Worm (Caenorhabditis elegans): ENCODE results near the gene sri-36.

The sri-36 gene

DNA sequence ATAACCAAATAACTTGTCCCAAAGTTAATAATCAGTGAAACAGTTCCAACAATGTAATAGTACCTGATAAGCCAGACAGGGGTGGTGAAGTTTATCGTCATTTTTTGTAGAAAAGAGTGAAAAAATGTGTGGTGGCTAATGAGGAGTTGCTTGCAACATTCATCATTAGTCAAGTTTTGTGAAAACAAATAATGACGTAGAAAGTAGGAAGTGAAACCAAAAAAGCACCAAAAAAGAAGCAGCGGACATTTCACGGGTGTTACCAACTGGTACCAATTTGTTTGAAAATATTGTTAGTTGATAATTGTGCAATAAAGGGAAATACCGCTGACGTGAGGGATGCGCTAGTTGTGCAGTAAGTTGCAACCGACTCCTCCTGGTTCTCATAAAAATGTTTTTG is at the start of gene sri-36:
sri-36 (minus strand) TSS at position 101 of the 400 bp plus-strand sequence.
- TF ChIP-seq gmeb-1 (tag; optimal IDR thresholded peaks at IDR 0.05) (no peak), elt-1 (tag; optimal IDR thresholded peaks at IDR 0.05) (no peak), nhr-77 (tag; optimal IDR thresholded peaks at IDR 0.05) (no peak), aly-2 (tag; optimal IDR thresholded peaks at IDR 0.05) (no peak), nhr-10 (tag; optimal IDR thresholded peaks at IDR 0.05) (no peak), C34F6.9 (tag; optimal IDR thresholded peaks at IDR 0.05) (no peak), R02D3.7 (tag; optimal IDR thresholded peaks at IDR 0.05) (no peak), ztf-4 (tag; optimal IDR thresholded peaks at IDR 0.05) (no peak), nhr-11 (tag; optimal IDR thresholded peaks at IDR 0.05) (no peak), unc-55 (GFP tag; optimal IDR thresholded peaks at IDR 0.05) (no peak), dmd-4 (tag; optimal IDR thresholded peaks at IDR 0.05) (no peak), lin-11 (tag; optimal IDR thresholded peaks at IDR 0.05) (no peak), ztf-11 (tag; optimal IDR thresholded peaks at IDR 0.05) (no peak), sma-9 (GFP tag; optimal IDR thresholded peaks at IDR 0.05) (no peak), sma-9 (tag; optimal IDR thresholded peaks at IDR 0.05) (no peak), mbf-1 (tag; optimal IDR thresholded peaks at IDR 0.05) (no peak), snpc-4 (tag; optimal IDR thresholded peaks at IDR 0.05) (no peak), unc-39 (tag; optimal IDR thresholded peaks at IDR 0.05) (no peak), ama-1 (optimal IDR thresholded peaks at IDR 0.05) (no peak), nhr-23 (tag; optimal IDR thresholded peaks at IDR 0.05) (no peak), lin-39 (tag; optimal IDR thresholded peaks at IDR 0.05) (no peak)

DNA sequence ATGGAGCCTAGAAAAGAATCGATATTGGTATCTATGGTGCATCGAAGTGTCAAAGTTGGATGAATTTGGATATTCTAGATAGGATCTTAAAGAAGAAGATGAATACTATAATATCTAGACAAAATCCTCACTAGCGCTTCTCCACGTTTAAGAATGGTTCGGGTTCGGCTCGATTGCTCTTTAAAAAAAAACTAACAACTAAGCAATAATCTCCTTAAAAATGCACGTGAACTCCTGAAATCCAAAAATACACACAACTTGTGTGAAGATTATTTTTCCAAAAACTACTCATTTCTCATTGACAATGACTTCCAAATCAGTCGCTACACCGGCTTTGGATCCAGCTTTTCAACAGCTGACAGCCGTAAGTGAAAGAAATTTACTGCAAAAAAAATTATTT is 45.8 kb upstream of the sri-36 start, which contains the start of gene D2062.1:
D2062.1 (plus strand) TSS at position 301 of the 400 bp plus-strand sequence.
- TF ChIP-seq nhr-11 (tag; optimal IDR thresholded peaks at IDR 0.05) (no peak), lin-11 (tag; optimal IDR thresholded peaks at IDR 0.05) (no peak), R02D3.7 (tag; optimal IDR thresholded peaks at IDR 0.05) (no peak), Y55F3AM.14 (GFP tag; optimal IDR thresholded peaks at IDR 0.05) (no peak), unc-62 (GFP tag; optimal IDR thresholded peaks at IDR 0.05) (no peak), unc-39 (tag; optimal IDR thresholded peaks at IDR 0.05) (no peak), elt-3 (tag; optimal IDR thresholded peaks at IDR 0.05) (no peak)

DNA sequence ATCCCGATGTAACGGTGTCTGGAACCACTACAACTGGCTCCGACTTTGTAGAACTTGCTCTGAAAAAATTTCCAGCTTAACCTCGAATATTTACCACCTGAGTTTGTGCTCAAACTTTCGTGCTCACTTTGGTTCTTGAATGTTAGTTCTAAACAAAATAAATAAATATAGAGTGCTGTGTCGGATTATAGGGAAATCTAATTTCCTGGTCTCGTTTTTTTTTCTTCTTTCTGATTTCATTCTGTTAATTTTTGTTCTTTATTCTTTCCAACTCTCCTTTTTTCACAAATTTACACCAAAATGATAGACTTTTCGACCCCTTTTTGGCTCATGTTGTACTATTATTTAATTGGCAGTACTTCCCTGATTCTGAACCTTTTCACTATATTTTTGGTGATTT is 43.9 kb upstream of the sri-36 start, which contains the start of gene sri-37:
sri-37 (plus strand) TSS at position 301 of the 400 bp plus-strand sequence.
- TF ChIP-seq peb-1 (tag; optimal IDR thresholded peaks at IDR 0.05) (no peak), ceh-16 (tag; optimal IDR thresholded peaks at IDR 0.05) (no peak), nhr-6 (tag; optimal IDR thresholded peaks at IDR 0.05) (no peak), blmp-1 (tag; optimal IDR thresholded peaks at IDR 0.05; ENCODE audit: insufficient read depth) (no peak), lsy-2 (tag; optimal IDR thresholded peaks at IDR 0.05) (no peak), ztf-11 (tag; optimal IDR thresholded peaks at IDR 0.05) (no peak)

DNA sequence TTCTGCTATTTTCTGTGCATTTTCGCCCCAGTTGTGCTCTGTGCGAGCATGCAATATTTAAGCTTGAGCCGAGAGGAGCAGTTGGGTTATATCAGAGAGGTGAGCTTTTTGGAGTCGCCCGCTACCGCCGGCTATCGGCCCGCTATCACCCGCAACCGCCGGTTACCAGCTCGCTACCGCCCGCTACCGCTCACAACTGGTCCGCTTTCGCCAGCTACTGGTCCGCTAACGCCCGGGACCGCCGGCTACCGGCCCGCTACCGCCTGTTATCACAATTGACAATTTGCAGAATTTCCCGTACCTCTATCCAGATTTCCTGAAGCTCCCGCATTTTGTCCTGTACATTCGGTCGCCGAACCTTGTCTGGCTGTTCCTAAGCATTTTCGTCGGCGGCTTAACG is 43.0 kb upstream of the sri-36 start:
- TF ChIP-seq F13H6.1 (tag; optimal IDR thresholded peaks at IDR 0.05) (no peak), unc-55 (GFP tag; optimal IDR thresholded peaks at IDR 0.05) (no peak), lin-11 (tag; optimal IDR thresholded peaks at IDR 0.05) (no peak), nhr-12 (tag; optimal IDR thresholded peaks at IDR 0.05) (no peak), ztf-1 (GFP tag; conservative IDR thresholded peaks at IDR 0.05) (no peak), nhr-77 (tag; optimal IDR thresholded peaks at IDR 0.05) (no peak), zag-1 (tag; optimal IDR thresholded peaks at IDR 0.05) (no peak), mbf-1 (tag; optimal IDR thresholded peaks at IDR 0.05) (no peak), nhr-21 (tag; optimal IDR thresholded peaks at IDR 0.05) (no peak), sma-9 (GFP tag; optimal IDR thresholded peaks at IDR 0.05) (no peak), sma-9 (tag; optimal IDR thresholded peaks at IDR 0.05) (no peak), snpc-4 (tag; optimal IDR thresholded peaks at IDR 0.05) (no peak), unc-39 (tag; optimal IDR thresholded peaks at IDR 0.05) (no peak), C34F6.9 (tag; optimal IDR thresholded peaks at IDR 0.05) (no peak)

DNA sequence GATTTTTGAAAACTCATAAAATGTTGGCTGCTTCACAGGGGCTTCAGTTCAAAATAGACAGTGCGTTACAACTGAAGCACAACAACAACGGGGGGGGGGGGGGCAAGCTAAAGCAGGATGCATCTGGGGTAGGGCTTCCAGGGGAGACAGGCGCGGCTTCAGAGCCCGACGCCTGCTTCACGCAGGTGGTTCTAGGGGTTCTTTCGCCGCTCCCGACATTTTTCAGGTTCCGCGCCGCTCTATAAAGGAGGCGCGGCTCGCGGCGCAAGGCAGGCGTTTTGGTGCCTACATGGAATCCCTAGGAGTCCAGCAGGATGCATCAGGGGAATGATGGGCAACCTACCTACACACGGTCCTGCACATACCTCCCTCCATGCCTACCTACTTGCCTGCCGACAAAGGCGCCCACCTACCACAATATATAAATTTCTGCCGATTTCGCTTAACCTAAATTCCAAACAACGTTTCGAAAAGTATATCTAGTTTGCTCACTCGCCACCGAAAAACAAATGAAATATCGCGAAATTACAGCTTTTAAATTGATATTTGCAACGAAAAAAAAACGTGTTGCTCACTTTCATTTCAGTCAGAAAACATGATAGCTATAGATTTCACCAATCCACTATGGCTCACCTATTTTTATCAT is 41.9 kb upstream of the sri-36 start, which contains the start of gene sri-71:
sri-71 (plus strand) TSS at position 596 of the 646 bp plus-strand sequence.
- TF ChIP-seq ztf-1 (GFP tag; conservative IDR thresholded peaks at IDR 0.05) = no peak
- no peak for TF ChIP-seq nhr-237 (tag; optimal IDR thresholded peaks at IDR 0.05)
- TF ChIP-seq lin-39 (tag; optimal IDR thresholded peaks at IDR 0.05) = no peak
- no peak for TF ChIP-seq sma-3 (GFP tag; optimal IDR thresholded peaks at IDR 0.05)

Data from whole organism, L2 larva.